Fruit fly (Drosophila melanogaster): ENCODE measurements around the gene CG14406.

Gene CG14406

DNA sequence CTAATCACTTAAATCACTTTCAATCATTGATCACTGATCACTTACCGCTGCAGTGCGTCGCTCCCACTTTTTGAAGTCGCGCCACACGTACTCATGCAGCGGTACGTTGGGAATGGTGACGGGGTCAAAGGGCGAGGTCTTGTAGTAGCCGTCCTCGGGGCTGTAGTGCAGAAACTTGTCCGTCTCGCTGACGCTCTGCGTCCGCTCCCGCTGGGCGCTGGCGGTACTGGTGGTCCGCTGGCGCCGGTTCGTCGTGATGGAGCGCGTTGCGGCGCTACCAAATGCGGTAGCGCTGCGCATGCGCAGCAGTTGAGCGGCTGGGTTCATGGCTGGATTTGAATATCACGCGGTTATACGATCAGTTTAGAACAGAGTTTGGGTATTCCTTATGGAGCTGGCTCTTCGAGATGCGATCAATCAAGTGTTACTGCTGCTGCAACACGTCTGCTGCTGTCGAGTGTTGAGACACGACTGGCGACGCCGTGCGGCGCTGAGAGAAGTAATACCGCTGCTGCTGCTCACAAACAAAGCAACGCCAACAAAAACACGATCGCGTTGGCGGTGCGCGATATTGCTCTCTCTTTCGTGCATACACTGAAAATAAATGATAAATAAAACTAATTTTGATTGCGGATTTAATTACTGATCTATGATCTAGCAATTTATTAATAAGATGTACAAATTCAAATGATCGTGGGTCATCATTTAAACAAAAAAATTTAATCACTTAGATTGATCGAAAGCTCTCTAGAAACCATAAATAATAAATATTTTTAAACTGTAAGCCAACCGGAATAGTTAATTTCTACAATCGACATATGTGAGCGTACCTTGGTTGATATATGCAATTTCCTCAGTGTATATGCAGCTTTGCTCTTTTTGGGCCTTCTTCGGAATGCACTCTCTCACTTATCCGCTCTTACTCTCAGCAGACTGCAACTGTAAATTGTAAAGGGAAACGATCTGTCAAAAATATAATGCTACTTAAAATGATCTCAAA, 39.9 kb upstream of the CG14406 start (continued):
- TF ChIP-seq fkh (GFP tag; optimal IDR thresholded peaks at IDR 0.05) (peak; percentile 43), achi (GFP tag; optimal IDR thresholded peaks at IDR 0.05) (peak; percentile 97), acj6 (GFP tag; optimal IDR thresholded peaks at IDR 0.05) (peak; percentile 98), Hr4 (GFP tag; optimal IDR thresholded peaks at IDR 0.05) (peak; percentile 98), Gug (GFP tag; IDR thresholded peaks at IDR 0.05) (peak; percentile 97), fd85E (GFP tag; optimal IDR thresholded peaks at IDR 0.05) (peak; percentile 91), CG9139 (GFP tag; optimal IDR thresholded peaks at IDR 0.05) (peak; percentile 96), CG32006 (GFP tag; optimal IDR thresholded peaks at IDR 0.05) (peak; percentile 99), Sox14 (GFP tag; optimal IDR thresholded peaks at IDR 0.05) (peak; percentile 99), ss (GFP tag; optimal IDR thresholded peaks at IDR 0.05) (peak; percentile 98 to 99), Smox (GFP tag; optimal IDR thresholded peaks at IDR 0.05) (peak; percentile 99), CG6163 (GFP tag; IDR thresholded peaks at IDR 0.05) (peak; percentile 95), vri (GFP tag; optimal IDR thresholded peaks at IDR 0.05) (peak; percentile 96), Hr39 (GFP tag; optimal IDR thresholded peaks at IDR 0.05) (peak; percentile 98), CG8119 (GFP tag; IDR thresholded peaks at IDR 0.05) (peak; percentile 99), Met (GFP tag; optimal IDR thresholded peaks at IDR 0.05) (peak; percentile 99), Ets96B (tag; optimal IDR thresholded peaks at IDR 0.05) (peak; percentile 99), CG10669 (GFP tag; optimal IDR thresholded peaks at IDR 0.05) (peak; percentile 99), CG3032 (tag; optimal IDR thresholded peaks at IDR 0.05) (peak; percentile 99), Eip93F (GFP tag; optimal IDR thresholded peaks at IDR 0.05) (peak; percentile 97), CG11294 (GFP tag; IDR thresholded peaks at IDR 0.05) (peak; percentile 94), CG8632 (GFP tag; optimal IDR thresholded peaks at IDR 0.05) (peak; percentile 98), CG6792 (GFP tag; optimal IDR thresholded peaks at IDR 0.05) (peak; percentile 99), Sox15 (GFP tag; optimal IDR thresholded peaks at IDR 0.05) (peak; percentile 98), OdsH (GFP tag; optimal IDR thresholded peaks at IDR 0.05) (peak; percentile 98), CG3919 (GFP tag; optimal IDR thresholded peaks at IDR 0.05) (peak; percentile 98), CG6854 (GFP tag; optimal IDR thresholded peaks at IDR 0.05) (peak; percentile 99), CG1621 (tag; optimal IDR thresholded peaks at IDR 0.05) (peak; percentile 95), eg (GFP tag; IDR thresholded peaks at IDR 0.05) (peak; percentile 96)

DNA sequence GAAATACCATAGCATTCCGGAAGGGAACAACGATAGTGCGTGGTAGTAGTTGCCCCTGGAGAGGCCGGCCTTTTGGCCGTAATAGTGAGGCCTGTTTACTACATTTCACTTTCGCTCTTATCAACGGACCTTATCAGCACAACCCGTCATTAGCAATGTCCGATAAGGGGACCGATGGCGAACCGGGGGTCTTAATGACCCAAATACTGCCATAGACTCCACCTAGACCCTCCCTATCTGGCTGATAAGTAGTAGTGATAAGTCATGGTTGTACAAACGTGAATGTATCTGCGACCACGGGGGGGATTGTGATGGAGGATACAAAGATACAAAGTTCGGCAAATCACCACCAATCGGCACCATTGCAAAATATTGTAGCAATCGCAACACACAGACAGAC, 38.6 kb upstream of the CG14406 start:
- TF ChIP-seq fd85E (GFP tag; optimal IDR thresholded peaks at IDR 0.05), result no peak
- TF ChIP-seq Blimp-1 (GFP tag; optimal IDR thresholded peaks at IDR 0.05), result no peak
- peak; percentile 42 for TF ChIP-seq Eip78C (GFP tag)
- TF ChIP-seq vri (GFP tag; optimal IDR thresholded peaks at IDR 0.05), result peak; percentile 33
- no peak for TF ChIP-seq CG9139 (GFP tag; optimal IDR thresholded peaks at IDR 0.05)
- peak; percentile 33 for TF ChIP-seq Eip93F (GFP tag; optimal IDR thresholded peaks at IDR 0.05)
- peak; percentile 92 for TF ChIP-seq svp (GFP tag)

DNA sequence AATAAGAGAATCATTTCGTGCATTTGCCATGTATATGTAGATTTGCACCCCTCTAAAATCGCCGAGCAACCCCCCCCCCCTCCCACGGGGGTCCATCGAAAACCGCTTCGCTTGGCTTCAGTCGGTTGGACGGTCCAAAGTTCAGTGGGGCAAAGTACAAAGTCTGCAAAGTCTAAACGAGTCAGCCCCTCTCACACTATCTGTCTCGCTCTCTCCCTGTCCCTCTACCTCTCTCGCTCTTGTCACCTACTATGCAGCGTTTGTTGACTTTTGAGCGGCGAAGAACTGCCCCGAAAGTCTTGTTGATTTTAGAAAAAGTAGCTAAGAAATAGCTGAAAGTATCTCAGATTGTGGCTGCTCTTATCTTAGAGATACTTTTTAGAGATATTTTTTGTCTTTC, 36.8 kb upstream of the CG14406 start:
- TF ChIP-seq CG15336 (GFP tag; IDR thresholded peaks at IDR 0.05) (peak; percentile 91), CG9139 (GFP tag; optimal IDR thresholded peaks at IDR 0.05) (peak; percentile 99), topi (GFP tag; optimal IDR thresholded peaks at IDR 0.05) (peak; percentile 6), CG1621 (tag; optimal IDR thresholded peaks at IDR 0.05) (peak; percentile 91), CG31627 (GFP tag; optimal IDR thresholded peaks at IDR 0.05) (no peak), OdsH (GFP tag; optimal IDR thresholded peaks at IDR 0.05) (peak; percentile 57), CG3032 (tag; optimal IDR thresholded peaks at IDR 0.05) (peak; percentile 67), Sox14 (GFP tag; optimal IDR thresholded peaks at IDR 0.05) (peak; percentile 1), fkh (GFP tag; optimal IDR thresholded peaks at IDR 0.05) (peak; percentile 95), CG6808 (GFP tag; optimal IDR thresholded peaks at IDR 0.05) (peak; percentile 98), vri (GFP tag; optimal IDR thresholded peaks at IDR 0.05) (no peak), Eip75B (GFP tag; optimal IDR thresholded peaks at IDR 0.05) (no peak), CG34406 (GFP tag; optimal IDR thresholded peaks at IDR 0.05) (peak; percentile 36), CG16779 (tag; optimal IDR thresholded peaks at IDR 0.05) (peak; percentile 96), CG6792 (GFP tag; optimal IDR thresholded peaks at IDR 0.05) (no peak), CG6276 (GFP tag; optimal IDR thresholded peaks at IDR 0.05) (peak; percentile 99), Gug (GFP tag; IDR thresholded peaks at IDR 0.05) (peak; percentile 79), CG10669 (GFP tag; optimal IDR thresholded peaks at IDR 0.05) (peak; percentile 82), Met (GFP tag; optimal IDR thresholded peaks at IDR 0.05) (no peak), Sox102F (GFP tag; optimal IDR thresholded peaks at IDR 0.05) (no peak), Hr4 (GFP tag; optimal IDR thresholded peaks at IDR 0.05) (peak; percentile 50), spab (GFP tag; optimal IDR thresholded peaks at IDR 0.05) (peak; percentile 90), pdm3 (GFP tag; optimal IDR thresholded peaks at IDR 0.05) (peak; percentile 8), Eip78C (GFP tag) (peak; percentile 37), Blimp-1 (GFP tag; optimal IDR thresholded peaks at IDR 0.05) (peak; percentile 53), dac (GFP tag; optimal IDR thresholded peaks at IDR 0.05) (peak; percentile 79)
